Worm (Caenorhabditis elegans) whole organism, L2 larva: Measurements from ENCODE around the gene F16B12.1.

ENCODE experiments used
- F13H6.1 ChIP-seq: sonication (generic microtip); optimal IDR thresholded peaks from 2 replicates; lab custom pipeline; 2016; ENCODE audit warnings: missing genetic modification characterization, missing compliant biosample characterization
- ZK546.5 ChIP-seq: sonication (generic microtip); optimal IDR thresholded peaks from 2 replicates; lab custom pipeline; 2017; ENCODE audit warnings: missing biosample characterization, missing genetic modification characterization
- aly-2 ChIP-seq: fragments of 150-350 bp; optimal IDR thresholded peaks from 2 replicates; lab custom pipeline; 2014; ENCODE audit warnings: missing biosample characterization, missing genetic modification characterization
- ama-1 ChIP-seq: fragments of 150-350 bp; optimal IDR thresholded peaks from 2 replicates; lab custom pipeline; 2018; ENCODE audit warnings: inconsistent platforms
- blmp-1 ChIP-seq: sonication (generic microtip); optimal IDR thresholded peaks from 2 replicates; lab custom pipeline; 2017; ENCODE audit warnings: missing genetic modification characterization, mild to moderate bottlenecking, missing compliant biosample characterization, antibody characterized with exemption, moderate library complexity; ENCODE audit not compliant: insufficient read depth
- ceh-16 ChIP-seq: fragments of 150-350 bp; optimal IDR thresholded peaks from 2 replicates; lab custom pipeline; 2014; ENCODE audit warnings: missing biosample characterization, missing genetic modification characterization
- ceh-82 ChIP-seq: fragments of 150-350 bp; optimal IDR thresholded peaks from 2 replicates; lab custom pipeline; 2014; ENCODE audit warnings: missing biosample characterization, missing genetic modification characterization
- crh-2 ChIP-seq: sonication (generic microtip); optimal IDR thresholded peaks from 2 replicates; lab custom pipeline; 2017; ENCODE audit warnings: missing biosample characterization, missing genetic modification characterization
- egl-27 ChIP-seq: sonication (generic microtip); optimal IDR thresholded peaks from 3 replicates; lab custom pipeline; 2017; ENCODE audit warnings: missing biosample characterization, missing genetic modification reagents, missing genetic modification characterization
- elt-3 ChIP-seq: sonication (generic microtip); optimal IDR thresholded peaks from 2 replicates; lab custom pipeline; 2017; ENCODE audit warnings: missing biosample characterization, missing genetic modification characterization
- gmeb-1 ChIP-seq: fragments of 150-350 bp; optimal IDR thresholded peaks from 2 replicates; lab custom pipeline; 2014; ENCODE audit warnings: missing biosample characterization, missing genetic modification characterization
- lin-11 ChIP-seq: fragments of 150-350 bp; sonication (generic microtip); optimal IDR thresholded peaks from 2 replicates; lab custom pipeline; 2014; ENCODE audit warnings: missing biosample characterization, missing genetic modification characterization, inconsistent platforms, mixed read lengths
- lin-39 ChIP-seq: fragments of 150-350 bp; optimal IDR thresholded peaks from 2 replicates; lab custom pipeline; 2014; ENCODE audit warnings: missing biosample characterization, missing genetic modification reagents, missing genetic modification characterization
- lsy-2 ChIP-seq, 2 experiments: fragments of 150-350 bp in 1 of 2; sonication (generic microtip) in 1 of 2; optimal IDR thresholded peaks; 2 replicates each; lab custom pipeline; 2014 to 2017; ENCODE audit warnings: missing biosample characterization in 2 of 2, missing genetic modification characterization in 2 of 2
- mab-5 ChIP-seq: fragments of 150-350 bp; optimal IDR thresholded peaks from 2 replicates; lab custom pipeline; 2014; ENCODE audit warnings: missing biosample characterization, missing genetic modification characterization
- mbf-1 ChIP-seq: sonication (generic microtip); optimal IDR thresholded peaks from 2 replicates; lab custom pipeline; 2017; ENCODE audit warnings: missing biosample characterization, missing genetic modification characterization
- mdl-1 ChIP-seq, 2 experiments: fragments of 150-350 bp in 1 of 2; sonication (generic microtip) in 1 of 2; optimal IDR thresholded peaks; 2 replicates each; lab custom pipeline; 2017; ENCODE audit warnings: missing biosample characterization in 2 of 2, missing genetic modification characterization in 2 of 2
- nhr-10 ChIP-seq: sonication (generic microtip); optimal IDR thresholded peaks from 2 replicates; lab custom pipeline; 2017; ENCODE audit warnings: missing biosample characterization, missing genetic modification characterization
- nhr-12 ChIP-seq: fragments of 150-350 bp; optimal IDR thresholded peaks from 2 replicates; lab custom pipeline; 2014; ENCODE audit warnings: missing biosample characterization, missing genetic modification characterization
- nhr-21 ChIP-seq: fragments of 150-350 bp; optimal IDR thresholded peaks from 2 replicates; lab custom pipeline; 2014; ENCODE audit warnings: missing biosample characterization, missing genetic modification characterization
- nhr-237 ChIP-seq: fragments of 150-350 bp; optimal IDR thresholded peaks from 2 replicates; lab custom pipeline; 2014; ENCODE audit warnings: missing biosample characterization, missing genetic modification characterization
- nhr-25 ChIP-seq: fragments of 150-350 bp; sonication (generic microtip); optimal IDR thresholded peaks from 3 replicates; lab custom pipeline; 2014; ENCODE audit warnings: missing biosample characterization, missing genetic modification characterization
- nhr-6 ChIP-seq: fragments of 150-350 bp; optimal IDR thresholded peaks from 2 replicates; lab custom pipeline; 2014; ENCODE audit warnings: missing biosample characterization, missing genetic modification characterization
- nhr-77 ChIP-seq: fragments of 150-350 bp; optimal IDR thresholded peaks from 2 replicates; lab custom pipeline; 2014; ENCODE audit warnings: missing biosample characterization, missing genetic modification characterization
- peb-1 ChIP-seq: fragments of 150-350 bp; optimal IDR thresholded peaks from 2 replicates; lab custom pipeline; 2014; ENCODE audit warnings: missing biosample characterization, missing genetic modification characterization
- sma-9 ChIP-seq, 2 experiments: fragments of 150-350 bp in 1 of 2; sonication (generic microtip) in 1 of 2; optimal IDR thresholded peaks; 2 replicates each; lab custom pipeline; 2014 to 2016; ENCODE audit warnings: missing genetic modification characterization in 2 of 2, mild to moderate bottlenecking in 1 of 2, missing biosample characterization in 1 of 2, missing compliant biosample characterization in 1 of 2, missing genetic modification reagents in 1 of 2, moderate library complexity in 1 of 2
- snpc-4 ChIP-seq: fragments of 150-350 bp; optimal IDR thresholded peaks from 2 replicates; lab custom pipeline; 2014; ENCODE audit warnings: missing biosample characterization, missing genetic modification characterization
- unc-39 ChIP-seq: fragments of 150-350 bp; optimal IDR thresholded peaks from 2 replicates; lab custom pipeline; 2014; ENCODE audit warnings: missing biosample characterization, missing genetic modification characterization
- unc-55 ChIP-seq: fragments of 150-350 bp; sonication (generic microtip); optimal IDR thresholded peaks from 3 replicates; lab custom pipeline; 2014; ENCODE audit warnings: missing biosample characterization, missing genetic modification reagents, missing genetic modification characterization
- unc-62 ChIP-seq: fragments of 150-350 bp; optimal IDR thresholded peaks from 2 replicates; lab custom pipeline; 2014; ENCODE audit warnings: missing biosample characterization, missing genetic modification reagents, missing genetic modification characterization
- ztf-1 ChIP-seq: fragments of 200-800 bp; sonication (Bioruptor generic); conservative IDR thresholded peaks from 2 replicates; pipeline ENCODE4 v1.3.6; 2022; ENCODE audit warnings: missing genetic modification characterization, missing compliant biosample characterization
- ztf-11 ChIP-seq: sonication (generic microtip); optimal IDR thresholded peaks from 2 replicates; lab custom pipeline; 2017; ENCODE audit warnings: missing biosample characterization, missing genetic modification characterization
- ztf-4 ChIP-seq: fragments of 150-350 bp; optimal IDR thresholded peaks from 2 replicates; lab custom pipeline; 2014; ENCODE audit warnings: missing biosample characterization, missing genetic modification characterization

F16B12.1 gene

DNA sequence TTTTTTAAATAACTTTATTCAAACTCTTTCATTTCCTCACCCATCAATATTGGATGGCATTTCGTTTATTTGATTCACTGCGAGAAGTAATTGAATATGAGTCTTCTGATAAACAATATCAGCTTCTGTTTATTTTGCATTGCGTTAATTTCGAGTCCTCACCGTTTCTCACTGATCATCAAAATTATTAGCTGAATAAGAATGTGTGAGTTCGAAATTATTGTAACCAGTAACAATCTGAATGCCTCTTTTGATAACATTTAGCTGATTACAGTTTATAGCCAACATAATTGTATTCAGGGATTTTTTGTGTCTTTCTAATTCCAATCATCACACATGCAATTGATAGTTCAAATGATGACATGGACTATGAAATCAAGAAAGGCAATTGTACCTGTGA is at the start of gene F16B12.1:
Gene F16B12.1, plus strand, starts transcription at position 301 of the 400 bp plus-strand sequence.
- no peak for TF ChIP-seq ztf-11
- TF ChIP-seq gmeb-1 (tag; lab: Kevin White, UChicago), result no peak
- TF ChIP-seq mab-5 (tag; lab: Kevin White, UChicago), result no peak
- no peak for TF ChIP-seq nhr-6 (tag; lab: Kevin White, UChicago)
- no peak for TF ChIP-seq F13H6.1
- no peak for TF ChIP-seq unc-55 (GFP tag; lab: Kevin White, UChicago)
- TF ChIP-seq crh-2, result no peak
- TF ChIP-seq unc-39 (tag; lab: Kevin White, UChicago), result no peak

DNA sequence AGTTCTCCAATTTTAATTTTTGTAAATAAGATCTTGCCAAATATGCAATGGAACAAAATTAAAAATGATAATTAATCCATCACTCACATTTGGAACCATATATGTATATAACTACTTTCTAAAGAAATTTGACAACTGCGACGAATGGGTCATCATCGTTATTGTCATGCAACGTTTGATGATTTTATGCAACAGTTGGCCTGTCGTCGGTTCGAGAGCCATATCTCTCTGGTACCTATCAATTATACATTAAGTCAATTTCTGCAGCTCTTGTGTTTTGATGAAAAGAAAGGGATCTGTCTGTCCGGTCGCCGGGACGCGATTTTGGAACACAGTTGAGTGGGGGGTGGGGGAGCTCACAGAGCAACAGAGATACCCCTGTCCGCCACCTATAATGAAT is 46.0 kb upstream of the F16B12.1 start:
- TF ChIP-seq ztf-4 (tag; lab: Kevin White, UChicago) (no peak), ztf-11 (no peak), blmp-1 (tag; lab: Kevin White, UChicago) (no peak), ceh-82 (tag; lab: Kevin White, UChicago) (no peak), mdl-1 (tag; optimal IDR thresholded peaks at IDR 0.05; lab: Kevin White, UChicago) (no peak), snpc-4 (tag; lab: Kevin White, UChicago) (no peak), lsy-2 (tag; optimal IDR thresholded peaks at IDR 0.05; lab: Kevin White, UChicago) (no peak), lin-11 (no peak), nhr-6 (tag; lab: Kevin White, UChicago) (no peak), nhr-77 (tag; lab: Kevin White, UChicago) (no peak)

DNA sequence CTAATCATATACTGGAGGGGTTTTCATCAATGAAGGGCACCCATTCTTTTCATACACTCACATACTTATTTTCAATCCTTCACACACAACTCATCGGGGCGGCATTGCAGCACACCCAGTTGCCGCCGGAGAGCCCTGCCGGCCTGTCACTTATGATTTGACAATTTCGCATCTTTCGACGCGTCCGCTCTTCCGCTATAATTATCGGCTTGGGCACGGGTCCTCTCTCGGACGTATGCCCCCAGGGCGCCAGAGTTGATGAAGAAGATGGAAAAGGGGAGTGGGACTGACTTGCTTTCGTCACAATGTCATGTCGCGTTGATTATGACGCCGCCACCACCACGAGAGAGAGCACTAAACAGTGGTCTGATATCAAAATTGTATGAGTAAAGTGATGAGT is 40.9 kb upstream of the F16B12.1 start:
- TF ChIP-seq nhr-25 (tag; lab: Kevin White, UChicago) (no peak), F13H6.1 (peak; percentile 49), egl-27 (tag; lab: Kevin White, UChicago) (no peak), sma-9 (GFP tag; optimal IDR thresholded peaks at IDR 0.05; lab: Kevin White, UChicago) (peak; percentile 1), sma-9 (tag; optimal IDR thresholded peaks at IDR 0.05; lab: Kevin White, UChicago) (no peak)
- TF ChIP-seq, all 48 proteins: peak for 2

DNA sequence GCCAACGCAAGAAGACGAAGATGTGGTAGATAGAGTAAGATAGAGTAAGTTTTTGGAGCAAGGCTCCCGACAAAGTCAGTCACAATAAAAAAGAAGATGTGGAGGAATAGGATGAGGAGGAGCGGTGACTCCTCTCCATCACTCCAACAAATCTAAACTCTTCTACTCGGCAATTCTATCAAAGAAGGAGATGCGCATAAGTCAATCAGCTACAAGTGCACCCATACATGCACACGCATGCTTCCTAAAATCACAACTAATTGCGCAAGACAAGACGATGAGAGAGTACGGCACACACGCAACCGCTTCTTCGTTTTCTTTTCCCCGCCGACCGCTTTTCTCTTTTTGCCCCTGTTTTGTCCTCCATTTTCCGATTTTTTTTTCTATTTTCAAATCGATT is 37.7 kb upstream of the F16B12.1 start:
- TF ChIP-seq elt-3 (no peak), ztf-11 (no peak), ztf-4 (tag; lab: Kevin White, UChicago) (no peak), gmeb-1 (tag; lab: Kevin White, UChicago) (no peak)

DNA sequence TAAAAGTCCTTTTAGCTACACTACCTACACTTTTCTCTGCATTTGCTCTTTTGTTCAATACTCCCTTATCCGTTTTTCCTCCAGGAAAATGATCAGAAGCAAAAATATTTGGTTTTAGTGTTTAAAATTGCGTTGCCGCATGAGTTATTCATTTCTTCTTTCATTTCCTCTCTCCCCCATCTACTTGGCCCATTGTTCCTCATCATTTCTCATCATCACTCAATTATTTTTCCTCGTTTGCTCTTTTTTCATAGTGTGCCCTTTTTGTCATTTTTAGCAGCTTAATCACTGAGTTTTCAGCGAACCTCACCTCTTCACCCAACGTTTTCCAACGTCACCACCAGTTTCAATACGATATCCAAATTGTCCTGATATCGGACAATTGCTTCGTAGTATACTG is 36.1 kb upstream of the F16B12.1 start, which contains the start of gene dyc-1:
Gene dyc-1, plus strand, starts transcription at position 301 of the 400 bp plus-strand sequence.
- TF ChIP-seq ceh-16 (tag; lab: Kevin White, UChicago), result no peak
- TF ChIP-seq nhr-237, result no peak
- TF ChIP-seq peb-1 (tag; lab: Kevin White, UChicago), result no peak
- no peak for TF ChIP-seq ama-1 (lab: Kevin White, UChicago)
- TF ChIP-seq F13H6.1, result no peak
- no peak for TF ChIP-seq aly-2 (tag; lab: Kevin White, UChicago)
- TF ChIP-seq lin-39 (tag; lab: Kevin White, UChicago), result no peak
- no peak for TF ChIP-seq sma-9 (GFP tag; optimal IDR thresholded peaks at IDR 0.05; lab: Kevin White, UChicago)
- no peak for TF ChIP-seq sma-9 (tag; optimal IDR thresholded peaks at IDR 0.05; lab: Kevin White, UChicago)
- no peak for TF ChIP-seq nhr-25 (tag; lab: Kevin White, UChicago)
- no peak for TF ChIP-seq ztf-1 (GFP tag; lab: Robert Waterston, UW)
- TF ChIP-seq blmp-1 (tag; lab: Kevin White, UChicago), result no peak
- no peak for TF ChIP-seq unc-62 (GFP tag; lab: Kevin White, UChicago)
- no peak for TF ChIP-seq snpc-4 (tag; lab: Kevin White, UChicago)
- TF ChIP-seq ZK546.5 (tag; lab: Kevin White, UChicago), result no peak
- no peak for TF ChIP-seq nhr-10 (tag; lab: Kevin White, UChicago)
- no peak for TF ChIP-seq ztf-4 (tag; lab: Kevin White, UChicago)
- no peak for TF ChIP-seq mbf-1
- TF ChIP-seq nhr-12 (tag; lab: Kevin White, UChicago), result no peak
- no peak for TF ChIP-seq nhr-21
- TF ChIP-seq nhr-6 (tag; lab: Kevin White, UChicago), result no peak
